In genomic region chr3R:30104912-30105510, dm6 we compare ENCODE assay signal across 4 fruit fly cellular contexts.
TF ChIP-seq lines count a peak whose summit lies in the region.

No protein-coding gene starts in this region.

- TF ChIP-seq CTCF in whole organism, embryonic (GFP tag; optimal IDR thresholded peaks at IDR 0.05; lab: Kevin White, UChicago): no peak

TF ChIP-seq in whole organism, adult, 20 proteins besides CTCF, POLR2A, EP300 and RAD21:
- peak; percentile 24 for TF ChIP-seq CG33017 (tag; optimal IDR thresholded peaks at IDR 0.05; lab: Kevin White, UChicago)
- TF ChIP-seq CG5204 (GFP tag; optimal IDR thresholded peaks at IDR 0.05; lab: Kevin White, UChicago): no peak
- no peak for TF ChIP-seq Clk (GFP tag; optimal IDR thresholded peaks at IDR 0.05; lab: Kevin White, UChicago)
- no peak for TF ChIP-seq toe (GFP tag; optimal IDR thresholded peaks at IDR 0.05; lab: Kevin White, UChicago)
- TF ChIP-seq CG7045 (GFP tag; optimal IDR thresholded peaks at IDR 0.05; lab: Kevin White, UChicago): peak; percentile 13
- TF ChIP-seq CG14711 (tag; optimal IDR thresholded peaks at IDR 0.05; lab: Kevin White, UChicago): no peak
- TF ChIP-seq ovo (GFP tag; optimal IDR thresholded peaks at IDR 0.05; lab: Kevin White, UChicago): no peak
- no peak for TF ChIP-seq cnc (optimal IDR thresholded peaks at IDR 0.05; lab: Kevin White, UChicago)
- TF ChIP-seq Mnt (GFP tag; optimal IDR thresholded peaks at IDR 0.05; lab: Kevin White, UChicago): peak; percentile 43
- TF ChIP-seq Crg-1 (GFP tag; optimal IDR thresholded peaks at IDR 0.05; lab: Kevin White, UChicago): peak; percentile 6
- TF ChIP-seq bab1 (GFP tag; optimal IDR thresholded peaks at IDR 0.05; lab: Kevin White, UChicago): no peak
- TF ChIP-seq CG12768 (GFP tag; optimal IDR thresholded peaks at IDR 0.05; lab: Kevin White, UChicago): peak; percentile 44
- TF ChIP-seq CG11617 (GFP tag; optimal IDR thresholded peaks at IDR 0.05; lab: Kevin White, UChicago): peak; percentile 37
- TF ChIP-seq tj (GFP tag; optimal IDR thresholded peaks at IDR 0.05; lab: Kevin White, UChicago): peak; percentile 64
- peak; percentile 96 for TF ChIP-seq kay (GFP tag; lab: Kevin White, UChicago; ENCODE audit: borderline replicate concordance)
- TF ChIP-seq CG7101 (tag; optimal IDR thresholded peaks at IDR 0.05; lab: Kevin White, UChicago): no peak
- no peak for TF ChIP-seq CG1620 (GFP tag; optimal IDR thresholded peaks at IDR 0.05; lab: Kevin White, UChicago)
- no peak for TF ChIP-seq pad (GFP tag; optimal IDR thresholded peaks at IDR 0.05; lab: Kevin White, UChicago)
- TF ChIP-seq cic (GFP tag; optimal IDR thresholded peaks at IDR 0.05; lab: Kevin White, UChicago): peak; percentile 95
- TF ChIP-seq Hr96 (GFP tag; optimal IDR thresholded peaks at IDR 0.05; lab: Kevin White, UChicago): no peak

TF ChIP-seq in whole organism, embryonic, 481 proteins besides CTCF, POLR2A, EP300 and RAD21:
- peak; percentile 40 for TF ChIP-seq Med (GFP tag; lab: Kevin White, UChicago)
- peak; percentile 30 for TF ChIP-seq CG8281 (tag; optimal IDR thresholded peaks at IDR 0.05; lab: Kevin White, UChicago)
- peak; percentile 85 for TF ChIP-seq sug (tag; optimal IDR thresholded peaks at IDR 0.05; lab: Kevin White, UChicago)
- TF ChIP-seq Ptx1 (GFP tag; IDR thresholded peaks at IDR 0.05; lab: Robert Waterston, UW): no peak
- 0 out of 2 replicates have a peak, but pooled peaks have one; percentile 39 for TF ChIP-seq CG7372 (GFP tag; IDR thresholded peaks at IDR 0.05; lab: Robert Waterston, UW)
- peak in 1 of 2 experiments; percentile 75 for TF ChIP-seq Pdp1 (GFP tag; optimal IDR thresholded peaks at IDR 0.05; lab: Kevin White, UChicago)
- TF ChIP-seq prd (optimal IDR thresholded peaks at IDR 0.05; lab: Kevin White, UChicago): peak in 1 of 2 experiments; percentile 5
- TF ChIP-seq prd (GFP tag; IDR thresholded peaks at IDR 0.05; lab: Robert Waterston, UW): no peak
- no peak for TF ChIP-seq zen2 (GFP tag; IDR thresholded peaks at IDR 0.05; lab: Robert Waterston, UW; ENCODE audit: partially characterized antibody)
TF ChIP-seq in whole organism, embryonic: peak in this region for 6.

TF ChIP-seq in whole organism, prepupa, 60 proteins besides CTCF, POLR2A, EP300 and RAD21:
- TF ChIP-seq vri (GFP tag; optimal IDR thresholded peaks at IDR 0.05; lab: Kevin White, UChicago) (peak; percentile 74), salr (GFP tag; optimal IDR thresholded peaks at IDR 0.05; lab: Kevin White, UChicago) (no peak), CG6276 (GFP tag; optimal IDR thresholded peaks at IDR 0.05; lab: Kevin White, UChicago) (no peak), svp (GFP tag; lab: Kevin White, UChicago) (peak; percentile 30)

TF ChIP-seq in whole organism, pupa, 21 proteins besides CTCF, POLR2A, EP300 and RAD21:
- TF ChIP-seq Pif1B (GFP tag; optimal IDR thresholded peaks at IDR 0.05; lab: Kevin White, UChicago): no peak
- TF ChIP-seq EcR (GFP tag; optimal IDR thresholded peaks at IDR 0.05; lab: Kevin White, UChicago): peak; percentile 50
